Fruit fly (Drosophila melanogaster): ENCODE data around the gene Dad1.

- TF ChIP-seq psq (optimal IDR thresholded peaks at IDR 0.05) (no peak), EcR (GFP tag; optimal IDR thresholded peaks at IDR 0.05) (no peak), pan (optimal IDR thresholded peaks at IDR 0.05) (no peak)
These were observed 48.2 kb upstream of the Dad1 start for dm6 chr2L:8432130-8432529.
